Fruit fly (Drosophila melanogaster) S2 (cell line): ENCODE measurements around the gene BNIP3.

Experiments used
- CG8478 ChIP-seq: fragments of >200 bp; optimal IDR thresholded peaks from 2 replicates; lab custom pipeline; 2018
- CTCF ChIP-seq, 2 experiments: fragments of >200 bp; optimal IDR thresholded peaks; 2 replicates each; lab custom pipeline; 2018

dm6 chr3L:20493417-20494261 lies 25.6 kb downstream of the BNIP3 start:
- TF ChIP-seq CTCF (optimal IDR thresholded peaks at IDR 0.05; lab: Kevin White, UChicago) (no peak), CG8478 (no peak)
